Fruit fly (Drosophila melanogaster) whole organism, embryonic: ENCODE measurements around the gene CCAP.
A peak's percentile ranks its signal among the peaks of the same experiment; 100 is the strongest.

Source experiments
- CG11085 ChIP-seq: fragments of 200-800 bp; sonication (Bioruptor generic); IDR thresholded peaks from 2 replicates; pipeline ENCODE4 v1.3.6; 2022; ENCODE audit warnings: missing biosample characterization, missing genetic modification characterization
- CG1233 ChIP-seq: fragments of 200-800 bp; sonication (Bioruptor generic); optimal IDR thresholded peaks from 4 replicates; lab custom pipeline; 2018; ENCODE audit warnings: missing biosample characterization, mild to moderate bottlenecking, missing genetic modification characterization
- CG12769 ChIP-seq: fragments of 200-800 bp; sonication (Bioruptor generic); optimal IDR thresholded peaks from 2 replicates; lab custom pipeline; 2019; ENCODE audit warnings: missing biosample characterization, mild to moderate bottlenecking, missing genetic modification characterization, moderate library complexity
- CG14965 ChIP-seq: fragments of 200-800 bp; sonication (Bioruptor generic); optimal IDR thresholded peaks from 2 replicates; lab custom pipeline; 2016; ENCODE audit warnings: missing biosample characterization, missing genetic modification characterization, borderline replicate concordance
- CG15269 ChIP-seq: fragments of 200-800 bp; sonication (Bioruptor generic); optimal IDR thresholded peaks from 2 replicates; lab custom pipeline; 2018; ENCODE audit warnings: missing biosample characterization, mild to moderate bottlenecking, missing genetic modification characterization, moderate library complexity
- CG1529 ChIP-seq: fragments of 200-800 bp; sonication (Bioruptor generic); optimal IDR thresholded peaks from 3 replicates; lab custom pipeline; 2018; ENCODE audit warnings: missing biosample characterization, missing genetic modification characterization
- CG1647 ChIP-seq: fragments of 200-800 bp; sonication (Bioruptor generic); optimal IDR thresholded peaks from 3 replicates; lab custom pipeline; 2016; ENCODE audit warnings: missing biosample characterization, missing genetic modification characterization
- CG16863 ChIP-seq: fragments of 200-800 bp; sonication (Bioruptor generic); optimal IDR thresholded peaks from 3 replicates; lab custom pipeline; 2016; ENCODE audit warnings: missing biosample characterization, missing genetic modification characterization
- CG18262 ChIP-seq: fragments of 200-800 bp; optimal IDR thresholded peaks from 3 replicates; lab custom pipeline; 2019; ENCODE audit warnings: missing biosample characterization, mild to moderate bottlenecking, missing genetic modification characterization, moderate library complexity
- CG2129 ChIP-seq: fragments of 200-800 bp; sonication (Bioruptor generic); IDR thresholded peaks from 2 replicates; pipeline ENCODE4 v1.3.6; 2022; ENCODE audit warnings: missing biosample characterization, missing genetic modification characterization; ENCODE audit not compliant: partially characterized antibody
- CG31441 ChIP-seq: fragments of 200-800 bp; sonication (Bioruptor generic); IDR thresholded peaks from 2 replicates; pipeline ENCODE4 v1.3.6; 2022; ENCODE audit warnings: missing biosample characterization, missing genetic modification characterization
- CG4328 ChIP-seq: fragments of 200-800 bp; sonication (Bioruptor generic); optimal IDR thresholded peaks from 3 replicates; lab custom pipeline; 2017; ENCODE audit warnings: missing biosample characterization, missing genetic modification reagents, missing genetic modification characterization
- CG4424 ChIP-seq: fragments of 200-800 bp; sonication (Bioruptor generic); optimal IDR thresholded peaks from 3 replicates; lab custom pipeline; 2016; ENCODE audit warnings: missing biosample characterization, missing genetic modification characterization
- CG4820 ChIP-seq: fragments of 200-800 bp; sonication (Bioruptor generic); optimal IDR thresholded peaks from 3 replicates; lab custom pipeline; 2016; ENCODE audit warnings: missing biosample characterization, missing genetic modification characterization
- CG7928 ChIP-seq: fragments of 200-800 bp; sonication (Bioruptor generic); optimal IDR thresholded peaks from 2 replicates; lab custom pipeline; 2017; ENCODE audit warnings: missing biosample characterization, mild to moderate bottlenecking, missing genetic modification characterization
- CG8290 ChIP-seq, 3 experiments: fragments of 200-800 bp; sonication (Bioruptor generic); optimal IDR thresholded peaks; 2 replicates each; lab custom pipeline; 2016 to 2019; ENCODE audit warnings: missing biosample characterization in 3 of 3, missing genetic modification characterization in 3 of 3, mild to moderate bottlenecking in 2 of 3, moderate library complexity in 1 of 3
- CG8478 ChIP-seq: fragments of >200 bp; optimal IDR thresholded peaks from 2 replicates; lab custom pipeline; 2018
- CG9437 ChIP-seq: fragments of 200-800 bp; sonication (Bioruptor generic); optimal IDR thresholded peaks from 2 replicates; lab custom pipeline; 2018; ENCODE audit warnings: missing biosample characterization, mild to moderate bottlenecking, missing genetic modification characterization
- CG9817 ChIP-seq: fragments of 200-800 bp; sonication (Bioruptor generic); optimal IDR thresholded peaks from 2 replicates; lab custom pipeline; 2018; ENCODE audit warnings: missing biosample characterization, mild to moderate bottlenecking, missing genetic modification characterization, moderate library complexity
- CG9932 ChIP-seq: fragments of 200-800 bp; sonication (Bioruptor generic); IDR thresholded peaks from 2 replicates; pipeline ENCODE4 v1.3.6; 2022; ENCODE audit warnings: missing biosample characterization, missing genetic modification characterization
- CTCF ChIP-seq: fragments of 200-800 bp; sonication (Bioruptor generic); optimal IDR thresholded peaks from 2 replicates; lab custom pipeline; 2017; ENCODE audit warnings: missing biosample characterization, mild to moderate bottlenecking, missing genetic modification characterization, moderate library complexity
- Deaf1 ChIP-seq: fragments of 200-800 bp; optimal IDR thresholded peaks from 3 replicates; lab custom pipeline; 2019; ENCODE audit warnings: missing biosample characterization, mild to moderate bottlenecking, missing genetic modification characterization, moderate library complexity
- Dek ChIP-seq: fragments of 200-800 bp; sonication (Bioruptor generic); optimal IDR thresholded peaks from 3 replicates; lab custom pipeline; 2019; ENCODE audit warnings: missing biosample characterization, mild to moderate bottlenecking, missing genetic modification characterization, moderate library complexity
- Dll ChIP-seq: fragments of 200-800 bp; sonication (Bioruptor generic); IDR thresholded peaks from 4 replicates; pipeline ENCODE4 v1.3.6; 2022; ENCODE audit warnings: missing biosample characterization, missing genetic modification characterization; ENCODE audit not compliant: partially characterized antibody
- Dref ChIP-seq: fragments of 200-800 bp; sonication (Bioruptor generic); IDR thresholded peaks from 2 replicates; pipeline ENCODE4 v1.3.6; 2022; ENCODE audit warnings: missing biosample characterization, missing genetic modification characterization
- ERR ChIP-seq: fragments of 200-800 bp; sonication (Bioruptor generic); optimal IDR thresholded peaks from 2 replicates; lab custom pipeline; 2016; ENCODE audit warnings: missing biosample characterization, missing genetic modification characterization
- Ets65A ChIP-seq: fragments of 200-800 bp; sonication (Bioruptor generic); peaks from one replicate; lab custom pipeline; 2016; ENCODE audit warnings: missing biosample characterization, missing genetic modification characterization
- Hr3 ChIP-seq: fragments of 200-800 bp; sonication (Bioruptor generic); optimal IDR thresholded peaks from 3 replicates; lab custom pipeline; 2016; ENCODE audit warnings: missing biosample characterization, missing genetic modification characterization
- Hr51 ChIP-seq, 2 experiments: fragments of 200-800 bp; sonication (Bioruptor generic); optimal IDR thresholded peaks; 2 replicates in 1 of 2; 3 replicates in 1 of 2; lab custom pipeline; 2016 to 2018; ENCODE audit warnings: missing biosample characterization in 2 of 2, missing genetic modification characterization in 2 of 2, mild to moderate bottlenecking in 1 of 2, moderate library complexity in 1 of 2
- Jarid2 ChIP-seq: fragments of 200-800 bp; sonication (Bioruptor generic); optimal IDR thresholded peaks from 3 replicates; lab custom pipeline; 2017; ENCODE audit warnings: mild to moderate bottlenecking, missing biosample characterization, missing genetic modification reagents, missing genetic modification characterization
- Lhr ChIP-seq: fragments of 200-800 bp; sonication (Bioruptor generic); optimal IDR thresholded peaks from 3 replicates; lab custom pipeline; 2017; ENCODE audit warnings: mild to moderate bottlenecking, missing biosample characterization, missing genetic modification reagents, missing genetic modification characterization
- Med ChIP-seq: fragments of 200-800 bp; sonication (Bioruptor generic); peaks from one replicate; lab custom pipeline; 2016; ENCODE audit warnings: missing biosample characterization, missing genetic modification characterization, mild to moderate bottlenecking, inconsistent platforms, moderate library complexity
- Myb ChIP-seq: fragments of 200-800 bp; sonication (Bioruptor generic); optimal IDR thresholded peaks from 2 replicates; lab custom pipeline; 2016; ENCODE audit warnings: missing biosample characterization, missing genetic modification characterization
- Pdp1 ChIP-seq, 2 experiments: fragments of 200-800 bp; sonication (Bioruptor generic); optimal IDR thresholded peaks; 3 replicates each; lab custom pipeline; 2016; ENCODE audit warnings: missing biosample characterization in 2 of 2, missing genetic modification characterization in 2 of 2, mild to moderate bottlenecking in 1 of 2, moderate library complexity in 1 of 2
- Sin3A ChIP-seq: fragments of >200 bp; optimal IDR thresholded peaks from 2 replicates; lab custom pipeline; 2018
- Taf1 ChIP-seq: fragments of 200-800 bp; sonication (Bioruptor generic); IDR thresholded peaks from 2 replicates; pipeline ENCODE4 v1.3.6; 2022; ENCODE audit warnings: missing biosample characterization, missing genetic modification characterization
- ap ChIP-seq: fragments of 200-800 bp; sonication (Bioruptor generic); IDR thresholded peaks from 2 replicates; pipeline ENCODE4 v1.3.6; 2022; ENCODE audit warnings: missing biosample characterization, missing genetic modification characterization
- ato ChIP-seq: fragments of 200-800 bp; sonication (Bioruptor generic); IDR thresholded peaks from 2 replicates; pipeline ENCODE4 v1.3.6; 2022; ENCODE audit warnings: missing biosample characterization, missing genetic modification characterization; ENCODE audit not compliant: partially characterized antibody
- bbx ChIP-seq: fragments of 200-800 bp; sonication (Bioruptor generic); IDR thresholded peaks from 2 replicates; pipeline ENCODE4 v1.3.6; 2022; ENCODE audit warnings: missing biosample characterization, missing genetic modification characterization; ENCODE audit not compliant: partially characterized antibody
- ftz-f1 ChIP-seq: fragments of 200-800 bp; sonication (Bioruptor generic); optimal IDR thresholded peaks from 2 replicates; lab custom pipeline; 2016; ENCODE audit warnings: missing biosample characterization, missing genetic modification characterization
- grau ChIP-seq: fragments of 200-800 bp; optimal IDR thresholded peaks from 3 replicates; lab custom pipeline; 2019; ENCODE audit warnings: missing biosample characterization, mild to moderate bottlenecking, missing genetic modification characterization, moderate library complexity
- inv ChIP-seq: fragments of 200-800 bp; sonication (Bioruptor generic); IDR thresholded peaks from 2 replicates; pipeline ENCODE4 v1.3.6; 2022; ENCODE audit warnings: missing biosample characterization, missing genetic modification characterization; ENCODE audit not compliant: partially characterized antibody
- lilli ChIP-seq: fragments of 200-800 bp; sonication (Bioruptor generic); optimal IDR thresholded peaks from 3 replicates; lab custom pipeline; 2016; ENCODE audit warnings: missing biosample characterization, missing genetic modification characterization
- nmo ChIP-seq: fragments of 200-800 bp; sonication (Bioruptor generic); optimal IDR thresholded peaks from 2 replicates; lab custom pipeline; 2018; ENCODE audit warnings: missing biosample characterization, mild to moderate bottlenecking, missing genetic modification characterization, moderate library complexity
- prd ChIP-seq, 3 experiments: fragments of >200 bp in 2 of 3; fragments of 200-800 bp in 1 of 3; sonication (Bioruptor generic) in 1 of 3; optimal IDR thresholded peaks in 2 of 3; IDR thresholded peaks in 1 of 3; 2 replicates in 2 of 3; 3 replicates in 1 of 3; pipeline versions ENCODE4 v1.3.6 to Lab custom; 2017 to 2022; ENCODE audit warnings: missing biosample characterization in 1 of 3, missing genetic modification characterization in 1 of 3
- ro ChIP-seq: fragments of 200-800 bp; sonication (Bioruptor generic); IDR thresholded peaks from 2 replicates; pipeline ENCODE4 v1.3.6; 2022; ENCODE audit warnings: missing biosample characterization, missing genetic modification characterization
- slp2 ChIP-seq: fragments of 200-800 bp; sonication (Bioruptor generic); optimal IDR thresholded peaks from 2 replicates; lab custom pipeline; 2016; ENCODE audit warnings: missing biosample characterization, missing genetic modification characterization
- tio ChIP-seq: fragments of 200-800 bp; sonication (Bioruptor generic); optimal IDR thresholded peaks from 2 replicates; lab custom pipeline; 2017; ENCODE audit warnings: missing biosample characterization, missing genetic modification characterization, inconsistent platforms
- zfh2 ChIP-seq: fragments of 200-800 bp; sonication (Bioruptor generic); optimal IDR thresholded peaks from 2 replicates; lab custom pipeline; 2016; ENCODE audit warnings: missing biosample characterization, missing genetic modification characterization

The CCAP gene

DNA sequence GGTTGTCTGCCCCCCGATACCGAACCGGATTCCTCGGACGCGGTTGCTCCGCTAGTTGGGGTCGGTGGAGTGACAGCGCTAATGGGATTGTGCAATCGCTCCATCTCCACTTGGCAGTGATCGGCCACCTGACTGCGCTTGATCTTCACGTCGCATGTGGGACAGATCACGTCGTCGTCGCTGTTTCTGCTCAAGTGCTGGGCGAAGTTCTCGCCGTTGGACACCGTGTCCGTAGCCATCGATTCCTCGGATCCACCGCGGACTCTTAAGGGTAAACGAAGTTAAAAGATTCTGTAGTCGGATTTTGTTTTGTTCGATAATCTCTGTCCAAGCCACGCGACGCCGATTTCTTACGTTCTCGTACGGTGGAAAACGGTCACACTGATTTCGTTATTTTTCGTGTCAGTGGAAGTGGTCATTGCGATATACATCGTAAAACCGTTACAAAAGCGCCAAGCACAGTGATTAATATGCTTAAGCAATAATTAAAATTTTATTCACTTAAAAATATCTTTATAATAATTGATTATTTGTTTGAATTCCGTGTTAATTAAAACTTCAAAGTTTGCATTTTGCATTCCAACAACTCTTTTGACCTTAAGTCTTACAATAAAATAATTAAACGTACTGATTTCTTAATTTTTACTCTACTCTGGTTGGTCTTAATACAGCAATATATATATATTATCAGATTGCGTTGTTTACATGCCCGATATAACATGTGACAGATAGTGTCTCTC is 24.3 kb upstream of the CCAP start, which contains the start of gene RNF220 (continued):
- TF ChIP-seq zfh2 (GFP tag; lab: Kevin White, UChicago) (no peak), ftz-f1 (GFP tag; lab: Kevin White, UChicago) (no peak), CG8290 (GFP tag; optimal IDR thresholded peaks at IDR 0.05; lab: Kevin White, UChicago) (no peak), CG8290 (tag; optimal IDR thresholded peaks at IDR 0.05; lab: Kevin White, UChicago) (peak in 1 of 2 experiments; percentile 1), inv (GFP tag; lab: Robert Waterston, UW) (peak; percentile 48; the same call in 1 of the 2 replicates), bbx (GFP tag; lab: Robert Waterston, UW) (peak; percentile 78), Dref (GFP tag; lab: Robert Waterston, UW) (peak; percentile 59), CG4328 (GFP tag; lab: Kevin White, UChicago) (no peak), CG16863 (GFP tag; lab: Kevin White, UChicago) (no peak), CG15269 (tag; lab: Kevin White, UChicago) (peak; percentile 4), CG7928 (GFP tag; lab: Kevin White, UChicago) (no peak), Ets65A (GFP tag; lab: Kevin White, UChicago) (peak; percentile 67), CG1529 (GFP tag; lab: Kevin White, UChicago) (no peak), ap (GFP tag; lab: Robert Waterston, UW) (no peak), CG4820 (GFP tag; lab: Kevin White, UChicago) (no peak), nmo (GFP tag; lab: Kevin White, UChicago) (peak; percentile 45), CG1233 (GFP tag; lab: Kevin White, UChicago) (no peak), slp2 (GFP tag; lab: Kevin White, UChicago) (no peak), CG9932 (GFP tag; lab: Robert Waterston, UW) (peak; percentile 47), CG14965 (GFP tag; lab: Kevin White, UChicago) (no peak), Dek (peak; percentile 40), lilli (GFP tag; lab: Kevin White, UChicago) (no peak), CG11085 (GFP tag; lab: Robert Waterston, UW) (no peak), CG9437 (GFP tag; lab: Kevin White, UChicago) (peak; percentile 97), ro (GFP tag; lab: Robert Waterston, UW) (no peak), CTCF (GFP tag; lab: Kevin White, UChicago) (peak; percentile 38), Myb (peak; percentile 68), ato (peak; percentile 47), prd (optimal IDR thresholded peaks at IDR 0.05; lab: Kevin White, UChicago) (no peak), prd (GFP tag; IDR thresholded peaks at IDR 0.05; lab: Robert Waterston, UW) (peak; percentile 7; the same call in 1 of the 3 replicates), CG2129 (GFP tag; lab: Robert Waterston, UW) (peak; percentile 11), Med (GFP tag; lab: Kevin White, UChicago) (peak; percentile 59), CG18262 (tag; lab: Kevin White, UChicago) (peak; percentile 30), CG8478 (no peak), CG4424 (GFP tag; lab: Kevin White, UChicago) (peak; percentile 31), CG9817 (no peak), grau (peak; percentile 33), Hr3 (no peak), CG31441 (GFP tag; lab: Robert Waterston, UW) (peak; percentile 58; the same call in 1 of the 2 replicates), Pdp1 (GFP tag; optimal IDR thresholded peaks at IDR 0.05; lab: Kevin White, UChicago) (peak in 1 of 2 experiments; percentile 58), Deaf1 (tag; lab: Kevin White, UChicago) (no peak), Sin3A (lab: Kevin White, UChicago) (peak; percentile 31), Taf1 (no peak), Jarid2 (GFP tag; lab: Kevin White, UChicago) (no peak), tio (GFP tag; lab: Kevin White, UChicago) (no peak), CG1647 (no peak), Lhr (GFP tag; lab: Kevin White, UChicago) (peak; percentile 2), Hr51 (GFP tag; optimal IDR thresholded peaks at IDR 0.05; lab: Kevin White, UChicago) (peak in 1 of 2 experiments; percentile 31), CG12769 (no peak), ERR (GFP tag; lab: Kevin White, UChicago) (no peak), Dll (GFP tag; lab: Robert Waterston, UW) (peak; percentile 77)
